Fruit fly (Drosophila melanogaster) whole organism, adult: ENCODE data around the gene cDIP.

Experiments
- CG7045 ChIP-seq: fragments of 200-800 bp; sonication (Bioruptor generic); optimal IDR thresholded peaks from 2 replicates; lab custom pipeline; 2017; ENCODE audit warnings: missing biosample characterization, mild to moderate bottlenecking, missing genetic modification characterization
- Crg-1 ChIP-seq: fragments of 200-800 bp; sonication (Bioruptor generic); optimal IDR thresholded peaks from 2 replicates; lab custom pipeline; 2016; ENCODE audit warnings: missing biosample characterization, missing genetic modification characterization
- Mnt ChIP-seq: fragments of 200-800 bp; sonication (Bioruptor generic); optimal IDR thresholded peaks from 2 replicates; lab custom pipeline; 2016; ENCODE audit warnings: missing biosample characterization, mild to moderate bottlenecking, missing genetic modification characterization
- cic ChIP-seq: fragments of 200-800 bp; sonication (Bioruptor generic); optimal IDR thresholded peaks from 2 replicates; lab custom pipeline; 2017; ENCODE audit warnings: missing biosample characterization, mild to moderate bottlenecking, missing genetic modification characterization, moderate library complexity
- tj ChIP-seq: fragments of 200-800 bp; sonication (Bioruptor generic); optimal IDR thresholded peaks from 3 replicates; lab custom pipeline; 2017; ENCODE audit warnings: missing biosample characterization, mild to moderate bottlenecking, missing genetic modification characterization, moderate library complexity

DNA sequence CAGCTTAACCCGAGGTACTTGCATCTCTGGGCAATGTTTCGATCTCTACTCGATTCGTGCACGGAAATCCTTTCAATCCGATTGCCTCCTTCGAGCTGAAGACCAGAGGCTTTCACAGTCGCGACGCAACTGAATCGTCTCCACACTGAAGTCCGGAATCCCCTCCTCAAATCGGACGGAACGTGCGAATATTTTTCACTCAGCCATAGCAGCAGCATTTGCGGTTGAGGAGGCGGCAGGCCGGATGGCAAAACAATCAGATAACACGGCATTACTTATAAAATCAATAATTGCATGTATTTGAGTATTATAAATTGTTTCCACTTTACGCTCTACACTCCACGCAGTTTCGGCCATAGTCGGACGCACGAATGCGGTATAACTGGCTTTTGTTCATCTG, 7.2 kb upstream of the cDIP start, which contains the start of gene Snmp1:
- TF ChIP-seq CG7045 (GFP tag; lab: Kevin White, UChicago), result no peak
- TF ChIP-seq tj (GFP tag; lab: Kevin White, UChicago), result no peak
- no peak for TF ChIP-seq Crg-1 (GFP tag; lab: Kevin White, UChicago)
- TF ChIP-seq cic (GFP tag; lab: Kevin White, UChicago), result no peak
- no peak for TF ChIP-seq Mnt (GFP tag; lab: Kevin White, UChicago)
